Fruit fly (Drosophila melanogaster) whole organism, embryonic: ENCODE data around the gene Rab8.
A peak's percentile ranks its signal among the peaks of the same experiment; 100 is the strongest.

Experiments
- Abd-B ChIP-seq: fragments of 200-800 bp; sonication (Bioruptor generic); optimal IDR thresholded peaks from 2 replicates; lab custom pipeline; 2018; ENCODE audit warnings: missing biosample characterization, mild to moderate bottlenecking, missing genetic modification characterization, moderate library complexity
- Asciz ChIP-seq: fragments of 200-800 bp; sonication (Bioruptor generic); optimal IDR thresholded peaks from 2 replicates; lab custom pipeline; 2017; ENCODE audit warnings: missing biosample characterization, mild to moderate bottlenecking, missing genetic modification characterization, missing genetic modification reagents
- CG10147 ChIP-seq: fragments of 200-800 bp; sonication (Bioruptor generic); optimal IDR thresholded peaks from 2 replicates; lab custom pipeline; 2019; ENCODE audit warnings: missing biosample characterization, mild to moderate bottlenecking, missing genetic modification characterization, moderate library complexity
- CG10979 ChIP-seq: fragments of 200-800 bp; sonication (Bioruptor generic); optimal IDR thresholded peaks from 2 replicates; lab custom pipeline; 2018; ENCODE audit warnings: missing biosample characterization, mild to moderate bottlenecking, missing genetic modification characterization, moderate library complexity
- CG11695 ChIP-seq: fragments of 200-800 bp; sonication (Bioruptor generic); IDR thresholded peaks from 3 replicates; pipeline ENCODE4 v1.3.6; 2022; ENCODE audit warnings: missing biosample characterization, missing genetic modification characterization
- CG12071 ChIP-seq: fragments of 200-800 bp; sonication (Bioruptor generic); optimal IDR thresholded peaks from 3 replicates; lab custom pipeline; 2018; ENCODE audit warnings: missing biosample characterization, mild to moderate bottlenecking, missing genetic modification characterization
- CG12236 ChIP-seq: fragments of 200-800 bp; sonication (Bioruptor generic); optimal IDR thresholded peaks from 2 replicates; lab custom pipeline; 2016; ENCODE audit warnings: missing biosample characterization, missing genetic modification characterization
- CG13287 ChIP-seq: fragments of 200-800 bp; sonication (Bioruptor generic); IDR thresholded peaks from 2 replicates; pipeline ENCODE4 v1.3.6; 2022; ENCODE audit warnings: missing biosample characterization, missing genetic modification characterization; ENCODE audit not compliant: partially characterized antibody
- CG1529 ChIP-seq: fragments of 200-800 bp; sonication (Bioruptor generic); optimal IDR thresholded peaks from 3 replicates; lab custom pipeline; 2018; ENCODE audit warnings: missing biosample characterization, missing genetic modification characterization
- CG17328 ChIP-seq: fragments of 200-800 bp; sonication (Bioruptor generic); IDR thresholded peaks from 2 replicates; pipeline ENCODE4 v1.3.6; 2022; ENCODE audit warnings: missing biosample characterization, missing genetic modification characterization
- CG30403 ChIP-seq: fragments of 200-800 bp; sonication (Bioruptor generic); optimal IDR thresholded peaks from 3 replicates; lab custom pipeline; 2016; ENCODE audit warnings: missing biosample characterization, missing genetic modification characterization
- CG3726 ChIP-seq: fragments of 200-800 bp; sonication (Bioruptor generic); IDR thresholded peaks from 3 replicates; pipeline ENCODE4, ENCODE4 v1.3.6; 2022; ENCODE audit warnings: missing biosample characterization, missing genetic modification characterization
- CG43689 ChIP-seq: fragments of 200-800 bp; sonication (Bioruptor generic); IDR thresholded peaks from 2 replicates; pipeline ENCODE4 v1.3.6; 2022; ENCODE audit warnings: missing biosample characterization, missing genetic modification characterization
- CG4707 ChIP-seq: fragments of 200-800 bp; sonication (Bioruptor generic); optimal IDR thresholded peaks from 2 replicates; lab custom pipeline; 2018; ENCODE audit warnings: missing biosample characterization, mild to moderate bottlenecking, missing genetic modification characterization, moderate library complexity
- CG5180 ChIP-seq: fragments of 200-800 bp; sonication (Bioruptor generic); optimal IDR thresholded peaks from 3 replicates; lab custom pipeline; 2017; ENCODE audit warnings: missing biosample characterization, missing genetic modification characterization, mild to moderate bottlenecking, moderate library complexity, missing genetic modification reagents
- CG6254 ChIP-seq: fragments of 200-800 bp; sonication (Bioruptor generic); optimal IDR thresholded peaks from 3 replicates; lab custom pipeline; 2017; ENCODE audit warnings: mild to moderate bottlenecking, missing biosample characterization, missing genetic modification reagents, missing genetic modification characterization
- CG6654 ChIP-seq: fragments of 200-800 bp; sonication (Bioruptor generic); optimal IDR thresholded peaks from 2 replicates; lab custom pipeline; 2017; ENCODE audit warnings: missing biosample characterization, mild to moderate bottlenecking, missing genetic modification characterization
- CG7357 ChIP-seq: fragments of 200-800 bp; sonication (Bioruptor generic); IDR thresholded peaks from 3 replicates; pipeline ENCODE4 v1.3.6; 2022; ENCODE audit warnings: missing biosample characterization, missing genetic modification characterization
- CG7745 ChIP-seq: fragments of 200-800 bp; sonication (Bioruptor generic); optimal IDR thresholded peaks from 2 replicates; lab custom pipeline; 2018; ENCODE audit warnings: missing biosample characterization, mild to moderate bottlenecking, missing genetic modification characterization, moderate library complexity
- CG7786 ChIP-seq: fragments of 200-800 bp; sonication (Bioruptor generic); optimal IDR thresholded peaks from 2 replicates; lab custom pipeline; 2016; ENCODE audit warnings: missing biosample characterization, missing genetic modification characterization
- CG8478 ChIP-seq: fragments of >200 bp; optimal IDR thresholded peaks from 2 replicates; lab custom pipeline; 2018
- D19B ChIP-seq: fragments of 200-800 bp; sonication (Bioruptor generic); optimal IDR thresholded peaks from 2 replicates; lab custom pipeline; 2017; ENCODE audit warnings: missing biosample characterization, mild to moderate bottlenecking, missing genetic modification characterization
- Dip3 ChIP-seq: fragments of 200-800 bp; sonication (Bioruptor generic); optimal IDR thresholded peaks from 3 replicates; lab custom pipeline; 2016; ENCODE audit warnings: missing biosample characterization, missing genetic modification characterization
- Elba2 ChIP-seq: fragments of 200-800 bp; sonication (Bioruptor generic); optimal IDR thresholded peaks from 3 replicates; lab custom pipeline; 2016; ENCODE audit warnings: missing biosample characterization, missing genetic modification characterization
- Med ChIP-seq: fragments of 200-800 bp; sonication (Bioruptor generic); peaks from one replicate; lab custom pipeline; 2016; ENCODE audit warnings: missing biosample characterization, missing genetic modification characterization, mild to moderate bottlenecking, inconsistent platforms, moderate library complexity
- Nf-YA ChIP-seq: fragments of 200-800 bp; sonication (Bioruptor generic); IDR thresholded peaks from 2 replicates; pipeline ENCODE4 v1.3.6; 2022; ENCODE audit warnings: missing biosample characterization, missing genetic modification characterization
- Ptx1 ChIP-seq: fragments of 200-800 bp; sonication (Bioruptor generic); IDR thresholded peaks from 2 replicates; pipeline ENCODE4 v1.3.6; 2022; ENCODE audit warnings: missing biosample characterization, missing genetic modification characterization
- Sin3A ChIP-seq: fragments of >200 bp; optimal IDR thresholded peaks from 2 replicates; lab custom pipeline; 2018
- Vsx1 ChIP-seq: fragments of 200-800 bp; sonication (Bioruptor generic); optimal IDR thresholded peaks from 2 replicates; lab custom pipeline; 2017; ENCODE audit warnings: missing biosample characterization, mild to moderate bottlenecking, missing genetic modification characterization, missing genetic modification reagents
- ap ChIP-seq: fragments of 200-800 bp; sonication (Bioruptor generic); IDR thresholded peaks from 2 replicates; pipeline ENCODE4 v1.3.6; 2022; ENCODE audit warnings: missing biosample characterization, missing genetic modification characterization
- ara ChIP-seq: fragments of 200-800 bp; sonication (Bioruptor generic); IDR thresholded peaks from 2 replicates; pipeline ENCODE4 v1.3.6; 2022; ENCODE audit warnings: missing biosample characterization, missing genetic modification characterization
- ash1 ChIP-seq: fragments of 200-800 bp; sonication (Bioruptor generic); optimal IDR thresholded peaks from 2 replicates; lab custom pipeline; 2018; ENCODE audit warnings: missing biosample characterization, mild to moderate bottlenecking, missing genetic modification characterization
- cad ChIP-seq: fragments of >200 bp; optimal IDR thresholded peaks from 2 replicates; lab custom pipeline; 2017; ENCODE audit warnings: missing biosample characterization, missing genetic modification characterization
- caup ChIP-seq: fragments of 200-800 bp; sonication (Bioruptor generic); optimal IDR thresholded peaks from 3 replicates; lab custom pipeline; 2017; ENCODE audit warnings: missing biosample characterization, mild to moderate bottlenecking, missing genetic modification characterization, moderate library complexity; ENCODE audit not compliant: severe bottlenecking
- crc ChIP-seq: fragments of 200-800 bp; sonication (Bioruptor generic); optimal IDR thresholded peaks from 2 replicates; lab custom pipeline; 2016; ENCODE audit warnings: missing biosample characterization, missing genetic modification characterization
- exex ChIP-seq: fragments of 200-800 bp; sonication (Bioruptor generic); optimal IDR thresholded peaks from 4 replicates; lab custom pipeline; 2018; ENCODE audit warnings: missing biosample characterization, mild to moderate bottlenecking, missing genetic modification characterization, moderate library complexity
- fu2 ChIP-seq: fragments of 200-800 bp; sonication (Bioruptor generic); optimal IDR thresholded peaks from 2 replicates; lab custom pipeline; 2016; ENCODE audit warnings: missing biosample characterization, missing genetic modification characterization
- gem ChIP-seq: fragments of 200-800 bp; sonication (Bioruptor generic); optimal IDR thresholded peaks from 2 replicates; lab custom pipeline; 2019; ENCODE audit warnings: missing biosample characterization, mild to moderate bottlenecking, missing genetic modification characterization, moderate library complexity
- grn ChIP-seq: fragments of 200-800 bp; sonication (Bioruptor generic); optimal IDR thresholded peaks from 3 replicates; lab custom pipeline; 2017; ENCODE audit warnings: missing biosample characterization, missing genetic modification characterization
- gro ChIP-seq: fragments of 200-800 bp; sonication (Bioruptor generic); optimal IDR thresholded peaks from 2 replicates; lab custom pipeline; 2016; ENCODE audit warnings: missing biosample characterization, missing genetic modification characterization
- her ChIP-seq: fragments of 200-800 bp; sonication (Bioruptor generic); optimal IDR thresholded peaks from 2 replicates; lab custom pipeline; 2016; ENCODE audit warnings: missing biosample characterization, missing genetic modification characterization
- kni ChIP-seq: fragments of 200-800 bp; sonication (Bioruptor generic); optimal IDR thresholded peaks from 3 replicates; lab custom pipeline; 2017; ENCODE audit warnings: mild to moderate bottlenecking, missing biosample characterization, missing genetic modification reagents, missing genetic modification characterization
- maf-S ChIP-seq: fragments of 200-800 bp; sonication (Bioruptor generic); optimal IDR thresholded peaks from 2 replicates; lab custom pipeline; 2016; ENCODE audit warnings: missing biosample characterization, missing genetic modification characterization
- mld ChIP-seq: fragments of 200-800 bp; sonication (Bioruptor generic); IDR thresholded peaks from 3 replicates; pipeline ENCODE4 v1.3.6; 2022; ENCODE audit warnings: missing biosample characterization, missing genetic modification characterization; ENCODE audit not compliant: partially characterized antibody
- onecut ChIP-seq: fragments of 200-800 bp; sonication (Bioruptor generic); IDR thresholded peaks from 2 replicates; pipeline ENCODE4 v1.3.6; 2022; ENCODE audit warnings: missing biosample characterization, missing genetic modification characterization
- p53 ChIP-seq: fragments of 200-800 bp; sonication (Bioruptor generic); optimal IDR thresholded peaks from 2 replicates; lab custom pipeline; 2016; ENCODE audit warnings: missing biosample characterization, missing genetic modification characterization
- sqz ChIP-seq: fragments of 200-800 bp; sonication (Bioruptor generic); optimal IDR thresholded peaks from 3 replicates; lab custom pipeline; 2018; ENCODE audit warnings: missing biosample characterization, mild to moderate bottlenecking, missing genetic modification characterization
- tna ChIP-seq: fragments of 200-800 bp; sonication (Bioruptor generic); IDR thresholded peaks from 2 replicates; pipeline ENCODE4 v1.3.6; 2022; ENCODE audit warnings: missing biosample characterization, missing genetic modification characterization; ENCODE audit not compliant: partially characterized antibody
- toy ChIP-seq: fragments of 200-800 bp; sonication (Bioruptor generic); IDR thresholded peaks from 2 replicates; pipeline ENCODE4 v1.3.6; 2022; ENCODE audit warnings: missing biosample characterization, missing genetic modification characterization
- ttk ChIP-seq: fragments of 200-800 bp; sonication (Bioruptor generic); IDR thresholded peaks from 2 replicates; pipeline ENCODE4 v2.1.2; 2022; ENCODE audit warnings: missing biosample characterization, missing genetic modification characterization
- vfl ChIP-seq: fragments of 200-800 bp; sonication (Bioruptor generic); optimal IDR thresholded peaks from 2 replicates; lab custom pipeline; 2016; ENCODE audit warnings: missing biosample characterization, missing genetic modification characterization

Gene Rab8

DNA sequence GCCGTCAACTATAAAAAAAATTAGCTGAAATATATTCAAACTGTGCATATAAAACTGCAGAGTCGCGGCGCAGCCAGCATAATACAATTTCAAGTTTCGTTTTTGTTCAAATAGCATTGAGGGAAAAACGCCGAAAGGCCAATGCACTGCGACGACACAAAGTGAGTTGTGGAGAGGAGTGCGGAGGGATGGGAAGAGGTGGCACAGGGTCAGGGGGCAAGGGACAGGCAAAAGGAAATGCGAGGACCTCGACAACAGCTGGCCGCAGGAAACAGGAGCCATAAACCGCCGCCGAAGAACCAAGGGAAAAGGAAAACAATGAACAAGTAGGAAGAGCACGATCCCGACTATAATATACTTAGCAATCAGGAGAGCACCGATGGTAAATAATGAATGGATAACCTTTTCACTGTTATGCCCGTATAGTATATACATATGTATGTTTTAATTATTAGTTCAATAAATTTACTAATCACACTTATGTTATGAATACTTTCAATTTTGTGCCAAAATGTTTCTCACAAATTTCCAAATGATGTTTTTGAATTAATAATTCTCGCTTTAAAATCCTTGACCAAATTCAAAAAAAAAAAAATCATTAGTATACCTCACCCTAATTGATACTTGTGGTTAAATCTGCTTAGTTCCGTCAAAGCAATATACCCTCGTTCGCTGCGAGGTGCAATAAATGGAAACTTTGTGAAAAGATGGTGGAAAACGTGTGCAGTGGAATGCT, 27.8 kb upstream of the Rab8 start (continued):
- no peak for TF ChIP-seq exex
- TF ChIP-seq CG30403 (GFP tag; lab: Kevin White, UChicago): peak; percentile 52
- TF ChIP-seq CG10979 (tag; lab: Kevin White, UChicago): peak; percentile 55
- TF ChIP-seq her (GFP tag; lab: Kevin White, UChicago): no peak
- TF ChIP-seq CG7786 (GFP tag; lab: Kevin White, UChicago): no peak
- peak; percentile 44 for TF ChIP-seq Asciz (GFP tag; lab: Kevin White, UChicago)
- no peak for TF ChIP-seq p53 (GFP tag; lab: Kevin White, UChicago)
- TF ChIP-seq CG7357 (GFP tag; lab: Robert Waterston, UW): no peak
- no peak for TF ChIP-seq gro (GFP tag; lab: Kevin White, UChicago)
- TF ChIP-seq kni (GFP tag; lab: Kevin White, UChicago): no peak
- TF ChIP-seq CG3726: no peak
- TF ChIP-seq onecut (GFP tag; lab: Robert Waterston, UW): no peak
- peak; percentile 75 for TF ChIP-seq D19B (GFP tag; lab: Kevin White, UChicago)
- peak; percentile 48 for TF ChIP-seq CG1529 (GFP tag; lab: Kevin White, UChicago)
- no peak for TF ChIP-seq CG11695 (GFP tag; lab: Robert Waterston, UW)
- TF ChIP-seq Ptx1 (GFP tag; lab: Robert Waterston, UW): no peak
- TF ChIP-seq CG13287 (GFP tag; lab: Robert Waterston, UW): no peak
- TF ChIP-seq ara: 0 out of 2 replicates have a peak, but pooled peaks have one; percentile 31
- no peak for TF ChIP-seq fu2 (GFP tag; lab: Kevin White, UChicago)
- TF ChIP-seq tna (GFP tag; lab: Robert Waterston, UW): no peak
- no peak for TF ChIP-seq CG6654 (GFP tag; lab: Kevin White, UChicago)
- TF ChIP-seq CG7745 (tag; lab: Kevin White, UChicago): no peak
- TF ChIP-seq sqz: no peak
- TF ChIP-seq cad (GFP tag; lab: Kevin White, UChicago): peak; percentile 70
- no peak for TF ChIP-seq CG5180 (GFP tag; lab: Kevin White, UChicago)
- TF ChIP-seq caup (GFP tag; lab: Kevin White, UChicago): no peak
- TF ChIP-seq Sin3A (lab: Kevin White, UChicago): no peak
- TF ChIP-seq ap (GFP tag; lab: Robert Waterston, UW): no peak
- TF ChIP-seq gem (tag; lab: Kevin White, UChicago): peak; percentile 78
- no peak for TF ChIP-seq CG8478
- TF ChIP-seq Abd-B: no peak
- TF ChIP-seq CG12236 (GFP tag; lab: Kevin White, UChicago): no peak
- no peak for TF ChIP-seq ttk
- no peak for TF ChIP-seq crc (GFP tag; lab: Kevin White, UChicago)
- TF ChIP-seq mld (GFP tag; lab: Robert Waterston, UW): no peak
- peak; percentile 55 for TF ChIP-seq Med
- no peak for TF ChIP-seq Elba2
- no peak for TF ChIP-seq toy (GFP tag; lab: Robert Waterston, UW)
- TF ChIP-seq CG4707 (GFP tag; lab: Kevin White, UChicago): no peak
- TF ChIP-seq grn: no peak
- no peak for TF ChIP-seq CG10147 (GFP tag; lab: Kevin White, UChicago)
- no peak for TF ChIP-seq maf-S (GFP tag; lab: Kevin White, UChicago)
- TF ChIP-seq Vsx1: no peak
- TF ChIP-seq CG43689 (GFP tag; lab: Robert Waterston, UW): no peak
- TF ChIP-seq vfl (GFP tag; lab: Kevin White, UChicago): no peak
- TF ChIP-seq CG6254 (GFP tag; lab: Kevin White, UChicago): no peak
- TF ChIP-seq CG12071 (GFP tag; lab: Kevin White, UChicago): no peak
- TF ChIP-seq CG17328 (GFP tag; lab: Robert Waterston, UW): 0 out of 2 replicates have a peak, but pooled peaks have one; percentile 25
- no peak for TF ChIP-seq Nf-YA
- no peak for TF ChIP-seq Dip3 (GFP tag; lab: Kevin White, UChicago)
- TF ChIP-seq ash1 (GFP tag; lab: Kevin White, UChicago): no peak
